Fruit fly (Drosophila melanogaster) whole organism, wandering third instar larva: Measurements from ENCODE around the gene CG44005.

Experiments used
- CG32264 ChIP-seq: fragments of 200-800 bp; sonication (Bioruptor generic); optimal IDR thresholded peaks from 2 replicates; lab custom pipeline; 2016; ENCODE audit warnings: missing biosample characterization, missing genetic modification characterization
- CG9705 ChIP-seq: fragments of 200-800 bp; sonication (Bioruptor generic); optimal IDR thresholded peaks from 2 replicates; lab custom pipeline; 2018; ENCODE audit warnings: missing biosample characterization, mild to moderate bottlenecking, missing genetic modification characterization
- CrebA ChIP-seq: fragments of 200-800 bp; sonication (Bioruptor generic); optimal IDR thresholded peaks from 2 replicates; lab custom pipeline; 2016; ENCODE audit warnings: missing biosample characterization, mild to moderate bottlenecking, missing genetic modification characterization, borderline replicate concordance
- Dif ChIP-seq: fragments of 200-275, 200-300 bp; sonication (Bioruptor generic); optimal IDR thresholded peaks from 2 replicates; lab custom pipeline; 2018; ENCODE audit warnings: missing biosample characterization, missing genetic modification characterization; ENCODE audit not compliant: partially characterized antibody
- GATAd ChIP-seq: sonication (Bioruptor generic); optimal IDR thresholded peaks from 2 replicates; lab custom pipeline; 2016; ENCODE audit warnings: missing biosample characterization, missing genetic modification characterization
- HLH106 ChIP-seq: fragments of 200-800 bp; optimal IDR thresholded peaks from 3 replicates; lab custom pipeline; 2019; ENCODE audit warnings: missing biosample characterization, mild to moderate bottlenecking, missing genetic modification characterization, moderate library complexity
- Hnf4 ChIP-seq: fragments of 200-800 bp; sonication (Bioruptor generic); optimal IDR thresholded peaks from 2 replicates; lab custom pipeline; 2016; ENCODE audit warnings: missing biosample characterization, mild to moderate bottlenecking, missing genetic modification characterization
- Hr78 ChIP-seq: fragments of >200 bp; optimal IDR thresholded peaks from 2 replicates; lab custom pipeline; 2017; ENCODE audit warnings: missing biosample characterization, missing genetic modification characterization
- Hr83 ChIP-seq: fragments of 200-300 bp; sonication (Bioruptor generic); optimal IDR thresholded peaks from 2 replicates; lab custom pipeline; 2016; ENCODE audit warnings: missing biosample characterization, mild to moderate bottlenecking, missing genetic modification characterization, moderate library complexity; ENCODE audit not compliant: poor library complexity, severe bottlenecking
- Jra ChIP-seq: sonication (Bioruptor generic); optimal IDR thresholded peaks from 2 replicates; lab custom pipeline; 2016; ENCODE audit warnings: missing biosample characterization, missing genetic modification characterization
- Mio ChIP-seq: sonication (Bioruptor generic); optimal IDR thresholded peaks from 2 replicates; lab custom pipeline; 2016; ENCODE audit warnings: missing biosample characterization, missing genetic modification characterization
- Myc ChIP-seq: fragments of >200 bp; optimal IDR thresholded peaks from 2 replicates; lab custom pipeline; 2017
- N ChIP-seq: fragments of >200 bp; optimal IDR thresholded peaks from 2 replicates; lab custom pipeline; 2018; ENCODE audit warnings: missing biosample characterization, missing external identifiers, missing genetic modification characterization
- OdsH ChIP-seq: fragments of 200-800 bp; sonication (Bioruptor generic); optimal IDR thresholded peaks from 2 replicates; lab custom pipeline; 2016; ENCODE audit warnings: missing biosample characterization, mild to moderate bottlenecking, missing genetic modification characterization
- Rel ChIP-seq, 2 experiments: fragments of 200-800 bp; sonication (Bioruptor generic) in 1 of 2; optimal IDR thresholded peaks; 2 replicates in 1 of 2; 3 replicates in 1 of 2; lab custom pipeline; 2016 to 2019; ENCODE audit warnings: mild to moderate bottlenecking in 2 of 2, missing biosample characterization in 2 of 2, missing genetic modification characterization in 2 of 2, moderate library complexity in 1 of 2
- Sp1 ChIP-seq: fragments of 200-800 bp; sonication (Bioruptor generic); optimal IDR thresholded peaks from 3 replicates; lab custom pipeline; 2019; ENCODE audit warnings: missing biosample characterization, mild to moderate bottlenecking, missing genetic modification characterization, moderate library complexity
- brk ChIP-seq: fragments of 200-800 bp; sonication (Bioruptor generic); optimal IDR thresholded peaks from 2 replicates; lab custom pipeline; 2016; ENCODE audit warnings: missing biosample characterization, mild to moderate bottlenecking, missing genetic modification characterization
- dl ChIP-seq, 2 experiments: fragments of 175-275, 200-275 bp in 1 of 2; fragments of 200-275 bp in 1 of 2; sonication (Bioruptor generic); optimal IDR thresholded peaks; lab custom pipeline; 2018; ENCODE audit warnings: mild to moderate bottlenecking in 2 of 2, missing biosample characterization in 2 of 2, missing genetic modification characterization in 2 of 2, moderate library complexity in 2 of 2; ENCODE audit not compliant: partially characterized antibody in 2 of 2, insufficient read depth in 1 of 2
- dmrt93B ChIP-seq: fragments of 200-800 bp; sonication (Bioruptor generic); optimal IDR thresholded peaks from 2 replicates; lab custom pipeline; 2018; ENCODE audit warnings: missing biosample characterization, mild to moderate bottlenecking, missing genetic modification characterization
- ey ChIP-seq: fragments of 200-800 bp; sonication (Bioruptor generic); optimal IDR thresholded peaks from 2 replicates; lab custom pipeline; 2016; ENCODE audit warnings: missing biosample characterization, missing genetic modification characterization
- foxo ChIP-seq, 2 experiments: fragments of 200-800 bp; sonication (Bioruptor generic); optimal IDR thresholded peaks; 2 replicates in 1 of 2; 3 replicates in 1 of 2; lab custom pipeline; 2016 to 2017; ENCODE audit warnings: missing biosample characterization in 2 of 2, missing genetic modification characterization in 2 of 2
- fru ChIP-seq: fragments of 200-800 bp; sonication (Bioruptor generic); optimal IDR thresholded peaks from 3 replicates; lab custom pipeline; 2016; ENCODE audit warnings: missing biosample characterization, mild to moderate bottlenecking, missing genetic modification characterization
- h ChIP-seq: fragments of 200-800 bp; sonication (Bioruptor generic); optimal IDR thresholded peaks from 3 replicates; lab custom pipeline; 2016; ENCODE audit warnings: missing biosample characterization, mild to moderate bottlenecking, missing genetic modification characterization
- jim ChIP-seq: fragments of 175-275, 200-325 bp; sonication (Bioruptor generic); optimal IDR thresholded peaks from 2 replicates; lab custom pipeline; 2016; ENCODE audit warnings: missing biosample characterization, mild to moderate bottlenecking, missing genetic modification characterization
- lola ChIP-seq: fragments of >200 bp; optimal IDR thresholded peaks from 2 replicates; lab custom pipeline; 2017; ENCODE audit warnings: missing biosample characterization, missing genetic modification characterization
- pan ChIP-seq: fragments of >200 bp; optimal IDR thresholded peaks from 2 replicates; lab custom pipeline; 2017
- psq ChIP-seq: fragments of 200-800 bp; sonication (Bioruptor generic); optimal IDR thresholded peaks from 3 replicates; lab custom pipeline; 2017; ENCODE audit warnings: missing biosample characterization, mild to moderate bottlenecking, missing genetic modification characterization, moderate library complexity
- sage ChIP-seq: fragments of 200-800 bp; sonication (Bioruptor generic); optimal IDR thresholded peaks from 2 replicates; lab custom pipeline; 2016; ENCODE audit warnings: missing biosample characterization, mild to moderate bottlenecking, missing genetic modification characterization
- sv ChIP-seq: fragments of 200-800 bp; sonication (Bioruptor generic); optimal IDR thresholded peaks from 3 replicates; lab custom pipeline; 2016; ENCODE audit warnings: missing biosample characterization, missing genetic modification characterization
- tai ChIP-seq: sonication (Bioruptor generic); optimal IDR thresholded peaks from 2 replicates; lab custom pipeline; 2016; ENCODE audit warnings: missing biosample characterization, missing genetic modification characterization
- usp ChIP-seq: fragments of >200 bp; optimal IDR thresholded peaks from 2 replicates; lab custom pipeline; 2017; ENCODE audit warnings: missing biosample characterization, missing genetic modification characterization

CG44005 gene

dm6 chr3L:18081494-18081893 lies 9.6 kb upstream of the CG44005 start:
- TF ChIP-seq h (GFP tag; lab: Kevin White, UChicago) (no peak), HLH106 (tag; lab: Kevin White, UChicago) (no peak), lola (no peak), Mio (GFP tag; lab: Kevin White, UChicago) (no peak), usp (GFP tag; lab: Kevin White, UChicago) (no peak), brk (GFP tag; lab: Kevin White, UChicago) (no peak), N (GFP tag; lab: Kevin White, UChicago) (no peak), Hr78 (GFP tag; lab: Kevin White, UChicago) (no peak), dl (GFP tag; optimal IDR thresholded peaks at IDR 0.05; lab: Kevin White, UChicago; ENCODE audit: insufficient read depth in 1 of 2, partially characterized antibody in 2 of 2) (no peak), tai (GFP tag; lab: Kevin White, UChicago) (no peak)

DNA sequence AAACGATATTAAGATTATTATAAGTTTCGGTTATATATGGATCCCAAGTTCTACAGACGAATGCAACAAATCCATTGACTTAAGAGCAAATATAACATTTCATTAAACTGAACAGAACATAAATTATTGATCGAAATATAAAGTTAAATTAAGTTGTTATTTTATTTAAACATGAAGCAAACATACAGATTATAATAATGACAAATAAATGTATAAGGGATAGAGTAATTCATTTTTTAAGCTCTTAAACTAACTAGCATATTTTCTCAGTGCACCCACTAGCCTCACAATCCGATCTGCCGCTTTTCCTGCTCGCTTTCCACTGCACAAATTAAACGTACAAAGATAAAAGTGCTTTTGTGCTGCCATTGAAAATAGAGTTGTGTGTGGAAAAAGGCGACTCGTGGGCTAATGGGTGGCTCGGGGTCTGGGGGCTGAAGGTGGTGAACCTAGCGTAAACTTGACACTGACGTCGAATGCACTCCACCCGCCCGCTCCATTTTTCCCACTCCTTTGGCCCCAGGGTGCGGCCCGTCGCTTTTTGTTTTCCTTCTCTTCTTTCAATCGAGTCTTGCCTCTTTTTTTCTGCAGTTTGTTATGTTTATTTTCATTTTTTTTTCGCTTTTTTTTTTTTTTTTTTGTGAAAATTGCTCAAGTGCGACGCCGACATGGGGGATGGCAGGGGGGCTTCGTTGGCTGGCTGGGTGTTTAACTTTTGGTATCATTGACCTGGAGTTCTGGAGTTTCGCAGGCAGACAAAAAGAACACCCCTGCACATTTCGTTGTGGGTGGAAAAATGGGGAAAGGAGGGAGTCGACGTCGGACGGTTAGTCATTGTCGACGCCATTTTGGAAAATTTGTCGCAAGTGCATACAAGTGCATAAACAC lies 7.9 kb upstream of the CG44005 start:
- peak; percentile 2 for TF ChIP-seq HLH106 (tag; lab: Kevin White, UChicago)
- TF ChIP-seq CG32264, result no peak
- TF ChIP-seq h (GFP tag; lab: Kevin White, UChicago), result no peak
- TF ChIP-seq sv, result no peak
- TF ChIP-seq OdsH (GFP tag; lab: Kevin White, UChicago), result no peak
- TF ChIP-seq Rel (GFP tag; optimal IDR thresholded peaks at IDR 0.05; lab: Kevin White, UChicago), result no peak
- TF ChIP-seq Rel (tag; optimal IDR thresholded peaks at IDR 0.05; lab: Kevin White, UChicago), result no peak
- TF ChIP-seq fru (GFP tag; lab: Kevin White, UChicago), result peak; percentile 4
- TF ChIP-seq Myc (lab: Kevin White, UChicago), result no peak
- peak in 1 of 2 experiments; percentile 47 for TF ChIP-seq foxo (GFP tag; optimal IDR thresholded peaks at IDR 0.05; lab: Kevin White, UChicago)
- no peak for TF ChIP-seq psq
- no peak for TF ChIP-seq Hr83
- TF ChIP-seq Hr78 (GFP tag; lab: Kevin White, UChicago), result no peak
- no peak for TF ChIP-seq jim (GFP tag; lab: Kevin White, UChicago)
- no peak for TF ChIP-seq Mio (GFP tag; lab: Kevin White, UChicago)
- TF ChIP-seq Sp1 (GFP tag; lab: Kevin White, UChicago), result peak; percentile 29
- no peak for TF ChIP-seq pan (lab: Kevin White, UChicago)
- TF ChIP-seq Hnf4 (GFP tag; lab: Kevin White, UChicago), result no peak

dm6 chr3L:18079123-18079522 lies 7.2 kb upstream of the CG44005 start:
- TF ChIP-seq CG9705 (GFP tag; lab: Kevin White, UChicago) (no peak), ey (GFP tag; lab: Kevin White, UChicago) (no peak), Hr83 (peak; percentile 14), usp (GFP tag; lab: Kevin White, UChicago) (no peak), Myc (lab: Kevin White, UChicago) (no peak), GATAd (GFP tag; lab: Kevin White, UChicago) (no peak), Rel (GFP tag; optimal IDR thresholded peaks at IDR 0.05; lab: Kevin White, UChicago) (no peak), Rel (tag; optimal IDR thresholded peaks at IDR 0.05; lab: Kevin White, UChicago) (no peak), Mio (GFP tag; lab: Kevin White, UChicago) (no peak), h (GFP tag; lab: Kevin White, UChicago) (no peak), N (GFP tag; lab: Kevin White, UChicago) (no peak), fru (GFP tag; lab: Kevin White, UChicago) (no peak), sv (no peak), OdsH (GFP tag; lab: Kevin White, UChicago) (no peak), CrebA (GFP tag; lab: Kevin White, UChicago) (no peak), Jra (GFP tag; lab: Kevin White, UChicago) (no peak), Sp1 (GFP tag; lab: Kevin White, UChicago) (no peak), sage (no peak), Dif (peak; percentile 5)
- TF ChIP-seq, all 38 proteins: peak for 2

- TF ChIP-seq dmrt93B (GFP tag; lab: Kevin White, UChicago) (no peak), Hr78 (GFP tag; lab: Kevin White, UChicago) (no peak), fru (GFP tag; lab: Kevin White, UChicago) (peak; percentile 51)
Observed at dm6 chr3L:18078614-18079013, 6.7 kb upstream of the CG44005 start.
